Worm (Caenorhabditis elegans) whole organism, L1 larva: ENCODE data around the gene F53B1.8.

ENCODE experiments used
- ama-1 ChIP-seq: fragments of 150-350 bp; optimal IDR thresholded peaks from 2 replicates; lab custom pipeline; 2014
- blmp-1 ChIP-seq: fragments of 150-350 bp; optimal IDR thresholded peaks from 2 replicates; lab custom pipeline; 2014; ENCODE audit warnings: missing biosample characterization, missing genetic modification characterization
- nhr-76 ChIP-seq: sonication (generic microtip); optimal IDR thresholded peaks from 2 replicates; lab custom pipeline; 2017; ENCODE audit warnings: missing biosample characterization, missing genetic modification characterization
- swsn-7 ChIP-seq: sonication (generic microtip); optimal IDR thresholded peaks from 2 replicates; lab custom pipeline; 2016; ENCODE audit warnings: missing genetic modification characterization, missing compliant biosample characterization
- ztf-11 ChIP-seq, 2 experiments: sonication (generic microtip); optimal IDR thresholded peaks; 2 replicates each; lab custom pipeline; 2016 to 2017; ENCODE audit warnings: missing genetic modification characterization in 2 of 2, missing biosample characterization in 1 of 2, missing compliant biosample characterization in 1 of 2

DNA sequence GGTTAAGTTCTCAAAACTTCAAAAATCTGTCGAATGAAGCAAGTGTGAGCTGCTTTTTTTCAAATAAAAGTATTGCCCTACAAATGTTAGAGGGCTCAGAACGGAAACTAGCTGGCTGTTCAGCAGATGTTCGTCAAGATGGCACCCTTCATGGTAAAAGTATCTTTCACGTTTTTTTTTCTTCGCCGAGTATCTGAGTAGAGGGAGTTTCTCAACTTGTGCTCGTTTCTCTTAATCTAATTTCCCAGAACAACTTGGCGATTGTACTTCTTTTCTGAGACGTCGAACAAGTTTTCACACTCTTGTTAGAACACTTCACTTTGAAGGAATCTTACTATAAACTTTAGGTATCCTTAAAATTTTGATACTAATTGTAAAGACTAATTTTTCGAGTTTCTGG is 42.3 kb downstream of the F53B1.8 start:
- TF ChIP-seq ama-1 (lab: Kevin White, UChicago) (no peak), ztf-11 (tag; optimal IDR thresholded peaks at IDR 0.05; lab: Kevin White, UChicago) (no peak), swsn-7 (tag; lab: Kevin White, UChicago) (no peak), blmp-1 (tag; lab: Kevin White, UChicago) (no peak), nhr-76 (tag; lab: Kevin White, UChicago) (no peak)
